Fruit fly (Drosophila melanogaster) Kc167 (cell line): ENCODE data around the gene spirit.

Experiments
- insv ChIP-seq: fragments of >200 bp; optimal IDR thresholded peaks from 3 replicates; lab custom pipeline; 2018; ENCODE audit warnings: missing external identifiers
- psq ChIP-seq: fragments of >200 bp; optimal IDR thresholded peaks from 2 replicates; lab custom pipeline; 2017; ENCODE audit warnings: missing external identifiers

- no peak for TF ChIP-seq psq (lab: Kevin White, UChicago)
- no peak for TF ChIP-seq insv (lab: Kevin White, UChicago)
These were observed 34.4 kb downstream of the spirit start for dm6 chrX:8538993-8539392.
